Worm (Caenorhabditis elegans) whole organism, early embryonic: ENCODE measurements around the gene oac-31.

Experiments
- ama-1 ChIP-seq: fragments of 150-350 bp; optimal IDR thresholded peaks from 2 replicates; lab custom pipeline; 2014
- ceh-13 ChIP-seq: fragments of 200-800 bp; sonication (Bioruptor generic); optimal IDR thresholded peaks from 2 replicates; lab custom pipeline; 2018; ENCODE audit warnings: mild to moderate bottlenecking, missing genetic modification characterization, missing compliant biosample characterization
- flt-1 ChIP-seq: fragments of 200-800 bp; sonication (Bioruptor generic); IDR thresholded peaks from 2 replicates; pipeline ENCODE4 v1.3.6; 2022; ENCODE audit warnings: missing genetic modification characterization, missing compliant biosample characterization
- pes-1 ChIP-seq: fragments of 200-800 bp; sonication (Bioruptor generic); IDR thresholded peaks from 2 replicates; pipeline ENCODE4 v1.3.6; 2022; ENCODE audit warnings: missing genetic modification reagents, missing genetic modification characterization, missing compliant biosample characterization
- tbx-11 ChIP-seq: fragments of 200-800 bp; sonication (Bioruptor generic); IDR thresholded peaks from 2 replicates; pipeline ENCODE4 v1.3.6; 2022; ENCODE audit warnings: missing genetic modification characterization, missing compliant biosample characterization
- tra-4 ChIP-seq: sonication (generic microtip); optimal IDR thresholded peaks from 2 replicates; lab custom pipeline; 2017; ENCODE audit warnings: missing genetic modification characterization, missing compliant biosample characterization

ce11 chrV:1495334-1495733 lies 46.4 kb downstream of the oac-31 start, which contains the start of gene C38C3.3:
- no peak for TF ChIP-seq pes-1 (GFP tag; lab: Robert Waterston, UW)
- TF ChIP-seq flt-1 (GFP tag; lab: Robert Waterston, UW): no peak
- no peak for TF ChIP-seq tbx-11
- no peak for TF ChIP-seq ama-1 (lab: Kevin White, UChicago)
- no peak for TF ChIP-seq ceh-13 (GFP tag; lab: Kevin White, UChicago)
- no peak for TF ChIP-seq tra-4 (tag; lab: Kevin White, UChicago)
